Fruit fly (Drosophila melanogaster): ENCODE data around the gene Las.

Gene Las

DNA sequence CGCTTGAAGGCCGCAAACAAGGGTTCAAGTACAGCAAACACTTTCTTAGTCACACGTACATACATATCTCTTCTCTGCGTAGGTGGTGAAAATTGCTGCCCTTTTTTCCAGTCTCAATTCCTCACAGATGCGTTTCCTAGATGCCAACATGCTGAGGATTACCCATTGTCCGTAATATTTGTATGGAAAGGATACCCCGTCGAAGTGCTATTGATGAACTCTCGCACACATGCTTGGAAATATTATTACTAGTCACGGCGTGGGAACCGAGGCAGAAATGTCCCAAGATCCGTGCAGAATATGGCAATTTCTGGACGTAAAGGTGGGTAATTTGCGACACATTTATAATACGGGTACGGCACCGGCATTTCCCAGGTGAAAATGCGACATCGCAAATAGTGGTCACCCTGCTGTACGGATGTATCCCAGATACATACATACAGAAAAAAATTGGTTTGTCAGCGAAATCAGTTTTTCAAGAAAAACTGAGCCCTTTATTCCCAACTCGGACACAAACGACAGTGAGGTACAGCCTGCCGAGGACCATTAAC is 26.7 kb downstream of the Las start:
- TF ChIP-seq jim (GFP tag; optimal IDR thresholded peaks at IDR 0.05), result no peak
- no peak for TF ChIP-seq dl (GFP tag; optimal IDR thresholded peaks at IDR 0.05; ENCODE audit: insufficient read depth in 1 of 2, partially characterized antibody in 2 of 2)
- TF ChIP-seq fru (GFP tag; optimal IDR thresholded peaks at IDR 0.05), result no peak
- no peak for TF ChIP-seq CG9705 (GFP tag; optimal IDR thresholded peaks at IDR 0.05)
- no peak for TF ChIP-seq pan (optimal IDR thresholded peaks at IDR 0.05)
- no peak for TF ChIP-seq Hnf4 (GFP tag; optimal IDR thresholded peaks at IDR 0.05)
- no peak for TF ChIP-seq woc (GFP tag; optimal IDR thresholded peaks at IDR 0.05)
- no peak for TF ChIP-seq sage (GFP tag; optimal IDR thresholded peaks at IDR 0.05)
- TF ChIP-seq Jra (GFP tag; optimal IDR thresholded peaks at IDR 0.05), result no peak
- TF ChIP-seq Rel (GFP tag; optimal IDR thresholded peaks at IDR 0.05), result no peak
- TF ChIP-seq Rel (tag; optimal IDR thresholded peaks at IDR 0.05), result no peak
- TF ChIP-seq CG32264 (GFP tag; optimal IDR thresholded peaks at IDR 0.05), result no peak

DNA sequence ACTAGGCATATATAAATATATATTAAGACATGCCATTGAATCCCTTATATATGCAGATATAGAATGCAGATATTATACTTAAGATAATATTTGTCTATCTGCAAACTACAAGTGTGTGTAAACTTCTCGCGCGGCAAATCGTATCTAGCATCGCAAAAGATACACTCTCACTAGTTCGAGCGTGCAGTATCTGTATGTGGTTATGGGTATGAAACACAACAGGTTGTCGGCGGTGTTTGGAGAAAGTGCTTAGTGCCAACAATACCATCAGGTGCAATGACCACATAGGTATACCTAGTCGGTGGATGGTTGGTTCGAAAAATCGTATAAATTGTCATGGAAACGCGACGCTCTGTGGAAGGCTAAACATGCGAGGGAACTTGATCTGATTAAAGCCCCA is 27.6 kb downstream of the Las start:
- TF ChIP-seq psq (GFP tag; optimal IDR thresholded peaks at IDR 0.05), result no peak

DNA sequence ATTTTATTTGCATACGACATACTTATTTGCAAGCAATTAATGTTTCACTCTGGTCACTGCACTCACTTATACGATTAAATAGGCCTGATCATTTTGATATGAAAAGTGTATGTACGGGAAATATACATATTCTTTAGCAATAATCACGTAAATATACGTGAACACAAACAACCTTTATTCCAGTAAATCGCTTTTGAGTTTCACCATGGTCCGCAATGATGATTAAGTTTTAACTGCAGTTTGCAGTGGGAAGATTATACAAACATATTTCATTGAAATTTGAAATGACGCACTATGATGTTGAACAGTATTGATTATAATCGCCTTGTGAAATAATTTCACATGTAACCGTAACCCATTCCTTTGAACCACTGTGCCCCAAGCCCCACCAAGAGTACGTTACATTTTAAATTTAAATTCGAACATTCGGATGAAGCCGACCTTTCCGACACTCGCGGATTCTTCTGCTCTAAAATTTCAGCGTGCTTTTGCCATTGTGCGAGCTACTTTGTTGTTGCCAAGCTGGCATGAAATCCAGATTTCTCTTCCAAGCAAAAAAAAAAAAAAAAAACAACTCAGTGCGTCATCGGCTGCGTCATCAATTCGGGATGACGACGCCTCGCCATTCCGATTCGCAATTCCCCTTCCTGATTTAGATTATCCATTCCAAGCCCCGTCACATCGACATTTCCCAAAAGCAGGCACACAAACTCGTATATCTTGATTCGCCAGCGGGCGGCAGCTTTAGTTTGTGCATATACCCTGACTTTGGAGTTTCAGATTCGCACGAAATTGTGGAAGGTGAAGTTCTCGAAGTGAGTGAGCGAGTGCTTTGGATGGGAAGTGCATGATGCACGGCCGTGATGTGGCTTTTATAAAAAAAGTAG is 28.4 kb downstream of the Las start:
- TF ChIP-seq Mio (GFP tag; optimal IDR thresholded peaks at IDR 0.05) (no peak), usp (GFP tag; optimal IDR thresholded peaks at IDR 0.05) (no peak), brk (GFP tag; optimal IDR thresholded peaks at IDR 0.05) (no peak), Sp1 (GFP tag; optimal IDR thresholded peaks at IDR 0.05) (peak; percentile 70), Abd-B (GFP tag; optimal IDR thresholded peaks at IDR 0.05) (no peak), OdsH (GFP tag; optimal IDR thresholded peaks at IDR 0.05) (peak; percentile 2), Rel (GFP tag; optimal IDR thresholded peaks at IDR 0.05) (no peak), Rel (tag; optimal IDR thresholded peaks at IDR 0.05) (peak; percentile 16), foxo (GFP tag; optimal IDR thresholded peaks at IDR 0.05) (peak in 1 of 2 experiments; percentile 39), Hr78 (GFP tag; optimal IDR thresholded peaks at IDR 0.05) (no peak), h (GFP tag; optimal IDR thresholded peaks at IDR 0.05) (peak; percentile 50), Jra (GFP tag; optimal IDR thresholded peaks at IDR 0.05) (peak; percentile 60), HLH106 (tag; optimal IDR thresholded peaks at IDR 0.05) (peak; percentile 70), woc (GFP tag; optimal IDR thresholded peaks at IDR 0.05) (peak; percentile 52), sage (GFP tag; optimal IDR thresholded peaks at IDR 0.05) (no peak), CG32264 (GFP tag; optimal IDR thresholded peaks at IDR 0.05) (no peak), rgr (GFP tag; optimal IDR thresholded peaks at IDR 0.05) (peak; percentile 20), jim (GFP tag; optimal IDR thresholded peaks at IDR 0.05) (no peak), Dfd (GFP tag; optimal IDR thresholded peaks at IDR 0.05) (no peak), CG9705 (GFP tag; optimal IDR thresholded peaks at IDR 0.05) (peak; percentile 54), Myc (optimal IDR thresholded peaks at IDR 0.05) (no peak), psq (GFP tag; optimal IDR thresholded peaks at IDR 0.05) (peak; percentile 59), ey (GFP tag; optimal IDR thresholded peaks at IDR 0.05) (peak; percentile 12), dl (GFP tag; optimal IDR thresholded peaks at IDR 0.05; ENCODE audit: insufficient read depth in 1 of 2, partially characterized antibody in 2 of 2) (no peak), dsf (GFP tag; optimal IDR thresholded peaks at IDR 0.05; ENCODE audit: borderline replicate concordance) (no peak), Dif (GFP tag; optimal IDR thresholded peaks at IDR 0.05; ENCODE audit: partially characterized antibody) (peak; percentile 27), br (GFP tag; optimal IDR thresholded peaks at IDR 0.05) (no peak), Vsx2 (GFP tag; optimal IDR thresholded peaks at IDR 0.05; ENCODE audit: partially characterized antibody) (peak; percentile 57), CrebA (GFP tag; optimal IDR thresholded peaks at IDR 0.05; ENCODE audit: borderline replicate concordance) (peak; percentile 35), Hr83 (GFP tag; optimal IDR thresholded peaks at IDR 0.05; ENCODE audit: poor library complexity, severe bottlenecking) (peak; percentile 9), pan (optimal IDR thresholded peaks at IDR 0.05) (no peak), GATAd (GFP tag; optimal IDR thresholded peaks at IDR 0.05) (no peak), sv (GFP tag; optimal IDR thresholded peaks at IDR 0.05) (no peak), lola (GFP tag; optimal IDR thresholded peaks at IDR 0.05) (no peak), N (GFP tag; optimal IDR thresholded peaks at IDR 0.05) (no peak), fru (GFP tag; optimal IDR thresholded peaks at IDR 0.05) (peak; percentile 55), dmrt93B (GFP tag; optimal IDR thresholded peaks at IDR 0.05) (peak; percentile 69), tai (GFP tag; optimal IDR thresholded peaks at IDR 0.05) (no peak), Hnf4 (GFP tag; optimal IDR thresholded peaks at IDR 0.05) (no peak)

Measured in whole organism, wandering third instar larva.